Worm (Caenorhabditis elegans): ENCODE data around the gene C06A6.2.

- TF ChIP-seq madf-5 (GFP tag; IDR thresholded peaks at IDR 0.05) (no peak), aha-1 (tag) (no peak), nhr-28 (tag; optimal IDR thresholded peaks at IDR 0.05) (no peak)
These were observed 41.7 kb upstream of the C06A6.2 start, which contains the start of gene C33H5.2 for ce11 chrIV:7804740-7805139.

All from whole organism, L4 larva.